Fruit fly (Drosophila melanogaster) whole organism, embryonic: ENCODE measurements around the gene Spase25.

Source experiments
- Aef1 ChIP-seq: fragments of 200-800 bp; sonication (Bioruptor generic); IDR thresholded peaks from 3 replicates; pipeline ENCODE4 v1.3.6; 2022; ENCODE audit warnings: missing biosample characterization, missing genetic modification characterization
- CG10366 ChIP-seq: fragments of 200-800 bp; sonication (Bioruptor generic); IDR thresholded peaks from 2 replicates; pipeline ENCODE4 v1.3.6; 2022; ENCODE audit warnings: missing biosample characterization, missing genetic modification characterization
- CG10543 ChIP-seq: fragments of 200-800 bp; sonication (Bioruptor generic); optimal IDR thresholded peaks from 3 replicates; lab custom pipeline; 2017; ENCODE audit warnings: missing biosample characterization, mild to moderate bottlenecking, missing genetic modification characterization, moderate library complexity
- CG11085 ChIP-seq: fragments of 200-800 bp; sonication (Bioruptor generic); IDR thresholded peaks from 2 replicates; pipeline ENCODE4 v1.3.6; 2022; ENCODE audit warnings: missing biosample characterization, missing genetic modification characterization
- CG12104 ChIP-seq: fragments of 200-800 bp; sonication (Bioruptor generic); optimal IDR thresholded peaks from 3 replicates; lab custom pipeline; 2016; ENCODE audit warnings: missing biosample characterization, missing genetic modification characterization
- CG12219 ChIP-seq: fragments of 200-800 bp; sonication (Bioruptor generic); optimal IDR thresholded peaks from 3 replicates; lab custom pipeline; 2018; ENCODE audit warnings: missing biosample characterization, mild to moderate bottlenecking, missing genetic modification characterization
- CG16779 ChIP-seq: fragments of 200-800 bp; sonication (Bioruptor generic); IDR thresholded peaks from 2 replicates; pipeline ENCODE4 v1.3.6; 2022; ENCODE audit warnings: missing biosample characterization, missing genetic modification characterization
- CG16863 ChIP-seq: fragments of 200-800 bp; sonication (Bioruptor generic); optimal IDR thresholded peaks from 3 replicates; lab custom pipeline; 2016; ENCODE audit warnings: missing biosample characterization, missing genetic modification characterization
- CG31441 ChIP-seq: fragments of 200-800 bp; sonication (Bioruptor generic); IDR thresholded peaks from 2 replicates; pipeline ENCODE4 v1.3.6; 2022; ENCODE audit warnings: missing biosample characterization, missing genetic modification characterization
- CG33213 ChIP-seq: fragments of 200-800 bp; sonication (Bioruptor generic); optimal IDR thresholded peaks from 3 replicates; lab custom pipeline; 2016; ENCODE audit warnings: missing biosample characterization, missing genetic modification characterization
- CG42726 ChIP-seq: fragments of 200-800 bp; sonication (Bioruptor generic); IDR thresholded peaks from 2 replicates; pipeline ENCODE4 v1.3.6; 2022; ENCODE audit warnings: missing biosample characterization, missing genetic modification characterization; ENCODE audit not compliant: partially characterized antibody
- CG4282 ChIP-seq: fragments of 200-800 bp; sonication (Bioruptor generic); optimal IDR thresholded peaks from 2 replicates; lab custom pipeline; 2016; ENCODE audit warnings: missing biosample characterization, missing genetic modification characterization
- CG43689 ChIP-seq: fragments of 200-800 bp; sonication (Bioruptor generic); IDR thresholded peaks from 2 replicates; pipeline ENCODE4 v1.3.6; 2022; ENCODE audit warnings: missing biosample characterization, missing genetic modification characterization
- CG5180 ChIP-seq: fragments of 200-800 bp; sonication (Bioruptor generic); optimal IDR thresholded peaks from 3 replicates; lab custom pipeline; 2017; ENCODE audit warnings: missing biosample characterization, missing genetic modification characterization, mild to moderate bottlenecking, moderate library complexity, missing genetic modification reagents
- CG5953 ChIP-seq: fragments of 200-800 bp; sonication (Bioruptor generic); IDR thresholded peaks from 2 replicates; pipeline ENCODE4 v1.3.6; 2022; ENCODE audit warnings: missing biosample characterization, missing genetic modification characterization
- CG6765 ChIP-seq: fragments of 200-800 bp; sonication (Bioruptor generic); optimal IDR thresholded peaks from 3 replicates; lab custom pipeline; 2017; ENCODE audit warnings: missing biosample characterization, mild to moderate bottlenecking, missing genetic modification characterization
- CG7745 ChIP-seq: fragments of 200-800 bp; sonication (Bioruptor generic); optimal IDR thresholded peaks from 2 replicates; lab custom pipeline; 2018; ENCODE audit warnings: missing biosample characterization, mild to moderate bottlenecking, missing genetic modification characterization, moderate library complexity
- CG7987 ChIP-seq: fragments of 200-800 bp; sonication (Bioruptor generic); optimal IDR thresholded peaks from 2 replicates; lab custom pipeline; 2018; ENCODE audit warnings: missing biosample characterization, mild to moderate bottlenecking, missing genetic modification characterization, moderate library complexity
- CG8089 ChIP-seq: fragments of 200-800 bp; sonication (Bioruptor generic); optimal IDR thresholded peaks from 3 replicates; lab custom pipeline; 2016; ENCODE audit warnings: missing biosample characterization, missing genetic modification characterization
- CG9437 ChIP-seq: fragments of 200-800 bp; sonication (Bioruptor generic); optimal IDR thresholded peaks from 2 replicates; lab custom pipeline; 2018; ENCODE audit warnings: missing biosample characterization, mild to moderate bottlenecking, missing genetic modification characterization
- CrebB ChIP-seq: fragments of 200-800 bp; sonication (Bioruptor generic); optimal IDR thresholded peaks from 3 replicates; lab custom pipeline; 2018; ENCODE audit warnings: missing biosample characterization, mild to moderate bottlenecking, missing genetic modification characterization
- Dbx ChIP-seq: fragments of 200-800 bp; sonication (Bioruptor generic); IDR thresholded peaks from 3 replicates; pipeline ENCODE4 v1.3.6; 2022; ENCODE audit warnings: missing biosample characterization, missing genetic modification characterization
- E2f2 ChIP-seq: fragments of 200-800 bp; sonication (Bioruptor generic); IDR thresholded peaks from 2 replicates; pipeline ENCODE4 v1.3.6; 2022; ENCODE audit warnings: missing biosample characterization, missing genetic modification characterization
- Fer1 ChIP-seq: fragments of 200-800 bp; sonication (Bioruptor generic); optimal IDR thresholded peaks from 2 replicates; lab custom pipeline; 2017; ENCODE audit warnings: missing biosample characterization, mild to moderate bottlenecking, missing genetic modification characterization
- Hr78 ChIP-seq, 2 experiments: fragments of 200-800 bp in 1 of 2; fragments of >200 bp in 1 of 2; sonication (Bioruptor generic) in 1 of 2; optimal IDR thresholded peaks; 2 replicates each; lab custom pipeline; 2017 to 2019; ENCODE audit warnings: missing biosample characterization in 2 of 2, missing genetic modification characterization in 2 of 2, mild to moderate bottlenecking in 1 of 2, moderate library complexity in 1 of 2
- Lim3 ChIP-seq: fragments of 200-800 bp; sonication (Bioruptor generic); IDR thresholded peaks from 2 replicates; pipeline ENCODE4 v1.3.6; 2022; ENCODE audit warnings: missing biosample characterization, missing genetic modification characterization
- MESR4 ChIP-seq: fragments of 200-800 bp; sonication (Bioruptor generic); optimal IDR thresholded peaks from 2 replicates; lab custom pipeline; 2018; ENCODE audit warnings: missing biosample characterization, mild to moderate bottlenecking, missing genetic modification characterization, moderate library complexity
- Mad ChIP-seq: fragments of 200-800 bp; sonication (Bioruptor generic); optimal IDR thresholded peaks from 2 replicates; lab custom pipeline; 2016; ENCODE audit warnings: missing biosample characterization, missing genetic modification characterization
- Mes4 ChIP-seq: fragments of 200-800 bp; sonication (Bioruptor generic); optimal IDR thresholded peaks from 2 replicates; lab custom pipeline; 2016; ENCODE audit warnings: missing biosample characterization, missing genetic modification characterization
- NC2α ChIP-seq: fragments of 200-800 bp; sonication (Bioruptor generic); optimal IDR thresholded peaks from 2 replicates; lab custom pipeline; 2016; ENCODE audit warnings: missing biosample characterization, missing genetic modification characterization
- NfI ChIP-seq: fragments of 200-800 bp; sonication (Bioruptor generic); optimal IDR thresholded peaks from 3 replicates; lab custom pipeline; 2018; ENCODE audit warnings: missing biosample characterization, mild to moderate bottlenecking, missing genetic modification characterization, moderate library complexity
- Rx ChIP-seq: fragments of 200-800 bp; sonication (Bioruptor generic); IDR thresholded peaks from 2 replicates; pipeline ENCODE4 v1.3.6; 2022; ENCODE audit warnings: missing biosample characterization, missing genetic modification characterization
- Sox100B ChIP-seq: fragments of 200-800 bp; sonication (Bioruptor generic); optimal IDR thresholded peaks from 3 replicates; lab custom pipeline; 2018; ENCODE audit warnings: missing biosample characterization, mild to moderate bottlenecking, missing genetic modification characterization
- Taf1 ChIP-seq: fragments of 200-800 bp; sonication (Bioruptor generic); IDR thresholded peaks from 2 replicates; pipeline ENCODE4 v1.3.6; 2022; ENCODE audit warnings: missing biosample characterization, missing genetic modification characterization
- Xbp1 ChIP-seq: fragments of 200-800 bp; sonication (Bioruptor generic); optimal IDR thresholded peaks from 3 replicates; lab custom pipeline; 2016; ENCODE audit warnings: missing biosample characterization, mild to moderate bottlenecking, missing genetic modification characterization
- al ChIP-seq: fragments of 200-800 bp; sonication (Bioruptor generic); IDR thresholded peaks from 2 replicates; pipeline ENCODE4 v1.3.6; 2022; ENCODE audit warnings: missing biosample characterization, missing genetic modification characterization
- emc ChIP-seq: fragments of 200-800 bp; sonication (Bioruptor generic); optimal IDR thresholded peaks from 2 replicates; lab custom pipeline; 2016; ENCODE audit warnings: missing biosample characterization, missing genetic modification characterization
- esg ChIP-seq: fragments of 200-800 bp; sonication (Bioruptor generic); conservative IDR thresholded peaks from 2 replicates; pipeline ENCODE4 v1.3.6; 2022; ENCODE audit warnings: missing biosample characterization, missing genetic modification characterization
- fu2 ChIP-seq: fragments of 200-800 bp; sonication (Bioruptor generic); optimal IDR thresholded peaks from 2 replicates; lab custom pipeline; 2016; ENCODE audit warnings: missing biosample characterization, missing genetic modification characterization
- gsb-n ChIP-seq: fragments of 200-800 bp; sonication (Bioruptor generic); optimal IDR thresholded peaks from 3 replicates; lab custom pipeline; 2018; ENCODE audit warnings: missing biosample characterization, mild to moderate bottlenecking, missing genetic modification characterization
- gt ChIP-seq: fragments of 200-800 bp; sonication (Bioruptor generic); IDR thresholded peaks from 2 replicates; pipeline ENCODE4 v1.3.6; 2022; ENCODE audit warnings: missing biosample characterization, missing genetic modification characterization
- ham ChIP-seq: fragments of 200-800 bp; sonication (Bioruptor generic); IDR thresholded peaks from 2 replicates; pipeline ENCODE4 v1.3.6; 2022; ENCODE audit warnings: missing biosample characterization, missing genetic modification characterization
- lab ChIP-seq: fragments of 200-800 bp; sonication (Bioruptor generic); optimal IDR thresholded peaks from 3 replicates; lab custom pipeline; 2017; ENCODE audit warnings: missing biosample characterization, missing genetic modification characterization, mild to moderate bottlenecking, moderate library complexity, missing genetic modification reagents
- mirr ChIP-seq: fragments of 200-800 bp; sonication (Bioruptor generic); optimal IDR thresholded peaks from 3 replicates; lab custom pipeline; 2018; ENCODE audit warnings: missing biosample characterization, mild to moderate bottlenecking, missing genetic modification characterization
- nau ChIP-seq: fragments of 200-800 bp; sonication (Bioruptor generic); optimal IDR thresholded peaks from 3 replicates; lab custom pipeline; 2017; ENCODE audit warnings: missing biosample characterization, mild to moderate bottlenecking, missing genetic modification characterization, missing genetic modification reagents
- pum ChIP-seq: fragments of 200-800 bp; sonication (Bioruptor generic); optimal IDR thresholded peaks from 2 replicates; lab custom pipeline; 2016; ENCODE audit warnings: missing biosample characterization, missing genetic modification characterization
- scrt ChIP-seq: fragments of 200-800 bp; sonication (Bioruptor generic); optimal IDR thresholded peaks from 2 replicates; lab custom pipeline; 2018; ENCODE audit warnings: missing biosample characterization, mild to moderate bottlenecking, missing genetic modification characterization, moderate library complexity
- so ChIP-seq: fragments of 200-800 bp; sonication (Bioruptor generic); IDR thresholded peaks from 3 replicates; pipeline ENCODE4 v1.3.6; 2022; ENCODE audit warnings: missing biosample characterization, missing genetic modification characterization
- stwl ChIP-seq: fragments of 200-800 bp; sonication (Bioruptor generic); optimal IDR thresholded peaks from 3 replicates; lab custom pipeline; 2018; ENCODE audit warnings: missing biosample characterization, mild to moderate bottlenecking, missing genetic modification characterization, moderate library complexity
- tap ChIP-seq: fragments of 200-800 bp; optimal IDR thresholded peaks from 3 replicates; lab custom pipeline; 2019; ENCODE audit warnings: missing biosample characterization, mild to moderate bottlenecking, missing genetic modification characterization, moderate library complexity
- toy ChIP-seq: fragments of 200-800 bp; sonication (Bioruptor generic); IDR thresholded peaks from 2 replicates; pipeline ENCODE4 v1.3.6; 2022; ENCODE audit warnings: missing biosample characterization, missing genetic modification characterization
- zf30C ChIP-seq: fragments of 200-800 bp; sonication (Bioruptor generic); optimal IDR thresholded peaks from 3 replicates; lab custom pipeline; 2018; ENCODE audit warnings: missing biosample characterization, mild to moderate bottlenecking, missing genetic modification characterization

The Spase25 gene

DNA sequence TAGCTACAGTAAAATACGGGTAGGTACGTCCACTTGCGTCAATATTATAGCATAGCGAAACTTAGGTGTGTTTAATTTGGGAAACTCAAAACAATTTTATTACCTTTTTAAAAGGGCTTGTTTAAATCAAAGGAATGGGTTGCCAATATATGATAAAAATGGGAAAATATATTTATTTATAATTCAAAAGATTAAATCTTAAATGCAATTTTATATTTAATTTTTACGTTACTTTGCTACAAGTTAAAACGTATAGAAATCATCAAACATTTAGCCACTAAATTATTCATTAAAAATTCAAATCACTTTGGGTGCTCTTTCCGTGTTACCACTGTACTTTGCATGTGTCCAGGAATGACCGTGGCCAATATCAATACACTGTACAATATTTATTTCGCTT lies 44.1 kb upstream of the Spase25 start (continued):
- no peak for TF ChIP-seq stwl (tag; lab: Kevin White, UChicago)
- no peak for TF ChIP-seq CG5180 (GFP tag; lab: Kevin White, UChicago)
- no peak for TF ChIP-seq NfI (GFP tag; lab: Kevin White, UChicago)
- no peak for TF ChIP-seq Xbp1 (GFP tag; lab: Kevin White, UChicago)
- no peak for TF ChIP-seq gt (GFP tag; lab: Robert Waterston, UW)
- no peak for TF ChIP-seq mirr
- no peak for TF ChIP-seq CG16779
- no peak for TF ChIP-seq CG11085
- no peak for TF ChIP-seq fu2
- no peak for TF ChIP-seq pum (GFP tag; lab: Kevin White, UChicago)
- no peak for TF ChIP-seq Taf1
- TF ChIP-seq E2f2 (GFP tag; lab: Robert Waterston, UW), result no peak
- no peak for TF ChIP-seq CG12219 (GFP tag; lab: Kevin White, UChicago)
- TF ChIP-seq toy, result no peak
- no peak for TF ChIP-seq CG33213 (GFP tag; lab: Kevin White, UChicago)
- no peak for TF ChIP-seq CG6765 (GFP tag; lab: Kevin White, UChicago)
- no peak for TF ChIP-seq CG43689 (GFP tag; lab: Robert Waterston, UW)
- TF ChIP-seq CG10366, result no peak
- TF ChIP-seq CrebB, result no peak
- peak; percentile 51 for TF ChIP-seq Fer1 (GFP tag; lab: Kevin White, UChicago)
- no peak for TF ChIP-seq CG7987 (GFP tag; lab: Kevin White, UChicago)
- no peak for TF ChIP-seq esg
- TF ChIP-seq Mes4 (GFP tag; lab: Kevin White, UChicago), result no peak
- no peak for TF ChIP-seq ham (GFP tag; lab: Robert Waterston, UW)
- peak; percentile 27 for TF ChIP-seq tap
- no peak for TF ChIP-seq Aef1
- no peak for TF ChIP-seq gsb-n
- TF ChIP-seq CG8089 (GFP tag; lab: Kevin White, UChicago), result no peak
- TF ChIP-seq so (GFP tag; lab: Robert Waterston, UW), result no peak
- no peak for TF ChIP-seq CG42726
- peak; percentile 38 for TF ChIP-seq lab (GFP tag; lab: Kevin White, UChicago)
- no peak for TF ChIP-seq NC2α
- TF ChIP-seq CG5953 (GFP tag; lab: Robert Waterston, UW), result no peak
- no peak for TF ChIP-seq zf30C (GFP tag; lab: Kevin White, UChicago)
- TF ChIP-seq CG4282 (GFP tag; lab: Kevin White, UChicago), result no peak
- TF ChIP-seq CG9437 (GFP tag; lab: Kevin White, UChicago), result peak; percentile 28
- TF ChIP-seq Dbx (GFP tag; lab: Robert Waterston, UW), result no peak
- TF ChIP-seq CG7745 (tag; lab: Kevin White, UChicago), result no peak
- TF ChIP-seq CG16863, result no peak
- no peak for TF ChIP-seq Hr78 (GFP tag; optimal IDR thresholded peaks at IDR 0.05; lab: Kevin White, UChicago)
- 0 out of 2 replicates have a peak, but pooled peaks have one; percentile 35 for TF ChIP-seq CG31441
- peak; percentile 18 for TF ChIP-seq scrt (GFP tag; lab: Kevin White, UChicago)
- no peak for TF ChIP-seq Rx (GFP tag; lab: Robert Waterston, UW)
- no peak for TF ChIP-seq al (GFP tag; lab: Robert Waterston, UW)
- TF ChIP-seq Mad (GFP tag; lab: Kevin White, UChicago), result no peak
- TF ChIP-seq CG12104 (GFP tag; lab: Kevin White, UChicago), result peak; percentile 29
- TF ChIP-seq MESR4 (GFP tag; lab: Kevin White, UChicago), result no peak
- TF ChIP-seq Sox100B (GFP tag; lab: Kevin White, UChicago), result peak; percentile 44
- TF ChIP-seq emc (GFP tag; lab: Kevin White, UChicago), result no peak
- peak; percentile 15 for TF ChIP-seq CG10543 (GFP tag; lab: Kevin White, UChicago)
- no peak for TF ChIP-seq Lim3 (GFP tag; lab: Robert Waterston, UW)
- no peak for TF ChIP-seq nau
